Fruit fly (Drosophila melanogaster) whole organism, embryonic: ENCODE results near the gene CG10208.

ENCODE experiments used
- Ada2b ChIP-seq: fragments of 200-800 bp; sonication (Bioruptor generic); IDR thresholded peaks from 2 replicates; pipeline ENCODE4 v1.3.6; 2022; ENCODE audit warnings: missing biosample characterization, missing genetic modification characterization
- Bgb ChIP-seq: fragments of 200-800 bp; sonication (Bioruptor generic); IDR thresholded peaks from 2 replicates; pipeline ENCODE4 v1.3.6; 2022; ENCODE audit warnings: missing biosample characterization, missing genetic modification characterization; ENCODE audit not compliant: partially characterized antibody
- CG10274 ChIP-seq: fragments of 200-800 bp; sonication (Bioruptor generic); optimal IDR thresholded peaks from 3 replicates; lab custom pipeline; 2017; ENCODE audit warnings: missing biosample characterization, mild to moderate bottlenecking, missing genetic modification characterization
- CG11247 ChIP-seq: fragments of 200-800 bp; sonication (Bioruptor generic); IDR thresholded peaks from 2 replicates; pipeline ENCODE4 v1.3.6; 2022; ENCODE audit warnings: missing biosample characterization, missing genetic modification characterization
- CG12744 ChIP-seq: fragments of 200-800 bp; sonication (Bioruptor generic); optimal IDR thresholded peaks from 2 replicates; lab custom pipeline; 2016; ENCODE audit warnings: missing biosample characterization, missing genetic modification characterization
- CG13424 ChIP-seq: fragments of 200-800 bp; sonication (Bioruptor generic); optimal IDR thresholded peaks from 2 replicates; lab custom pipeline; 2019; ENCODE audit warnings: missing biosample characterization, mild to moderate bottlenecking, missing genetic modification characterization, moderate library complexity
- CG15601 ChIP-seq: fragments of 200-800 bp; sonication (Bioruptor generic); optimal IDR thresholded peaks from 3 replicates; lab custom pipeline; 2019; ENCODE audit warnings: missing biosample characterization, mild to moderate bottlenecking, missing genetic modification characterization, moderate library complexity
- CG17328 ChIP-seq: fragments of 200-800 bp; sonication (Bioruptor generic); IDR thresholded peaks from 2 replicates; pipeline ENCODE4 v1.3.6; 2022; ENCODE audit warnings: missing biosample characterization, missing genetic modification characterization
- CG17802 ChIP-seq: fragments of 200-800 bp; sonication (Bioruptor generic); optimal IDR thresholded peaks from 2 replicates; lab custom pipeline; 2018; ENCODE audit warnings: missing biosample characterization, mild to moderate bottlenecking, missing genetic modification characterization, moderate library complexity
- CG17829 ChIP-seq: fragments of 200-800 bp; optimal IDR thresholded peaks from 2 replicates; lab custom pipeline; 2019; ENCODE audit warnings: missing biosample characterization, mild to moderate bottlenecking, missing genetic modification characterization, moderate library complexity
- CG32772 ChIP-seq: fragments of 200-800 bp; sonication (Bioruptor generic); IDR thresholded peaks from 2 replicates; pipeline ENCODE4 v1.3.6; 2022; ENCODE audit warnings: missing biosample characterization, missing genetic modification characterization
- CG34376 ChIP-seq: fragments of 200-800 bp; sonication (Bioruptor generic); optimal IDR thresholded peaks from 2 replicates; lab custom pipeline; 2018; ENCODE audit warnings: missing biosample characterization, mild to moderate bottlenecking, missing genetic modification characterization
- CG4282 ChIP-seq: fragments of 200-800 bp; sonication (Bioruptor generic); optimal IDR thresholded peaks from 2 replicates; lab custom pipeline; 2016; ENCODE audit warnings: missing biosample characterization, missing genetic modification characterization
- CG4404 ChIP-seq: fragments of 200-800 bp; sonication (Bioruptor generic); IDR thresholded peaks from 2 replicates; pipeline ENCODE4 v1.3.6; 2022; ENCODE audit warnings: missing biosample characterization, missing genetic modification characterization
- CG5953 ChIP-seq: fragments of 200-800 bp; sonication (Bioruptor generic); IDR thresholded peaks from 2 replicates; pipeline ENCODE4 v1.3.6; 2022; ENCODE audit warnings: missing biosample characterization, missing genetic modification characterization
- CG6689 ChIP-seq: fragments of 200-800 bp; sonication (Bioruptor generic); IDR thresholded peaks from 2 replicates; pipeline ENCODE4 v1.3.6; 2022; ENCODE audit warnings: missing biosample characterization, missing genetic modification characterization
- CG9932 ChIP-seq: fragments of 200-800 bp; sonication (Bioruptor generic); IDR thresholded peaks from 2 replicates; pipeline ENCODE4 v1.3.6; 2022; ENCODE audit warnings: missing biosample characterization, missing genetic modification characterization
- D19A ChIP-seq: fragments of 200-800 bp; optimal IDR thresholded peaks from 3 replicates; lab custom pipeline; 2019; ENCODE audit warnings: missing biosample characterization, mild to moderate bottlenecking, missing genetic modification characterization, moderate library complexity
- Deaf1 ChIP-seq: fragments of 200-800 bp; optimal IDR thresholded peaks from 3 replicates; lab custom pipeline; 2019; ENCODE audit warnings: missing biosample characterization, mild to moderate bottlenecking, missing genetic modification characterization, moderate library complexity
- Hey ChIP-seq: fragments of 200-800 bp; sonication (Bioruptor generic); optimal IDR thresholded peaks from 3 replicates; lab custom pipeline; 2018; ENCODE audit warnings: missing biosample characterization, mild to moderate bottlenecking, missing genetic modification characterization
- HmgZ ChIP-seq: fragments of 200-800 bp; sonication (Bioruptor generic); optimal IDR thresholded peaks from 2 replicates; lab custom pipeline; 2018; ENCODE audit warnings: missing biosample characterization, mild to moderate bottlenecking, missing genetic modification characterization
- Hr78 ChIP-seq, 2 experiments: fragments of 200-800 bp in 1 of 2; fragments of >200 bp in 1 of 2; sonication (Bioruptor generic) in 1 of 2; optimal IDR thresholded peaks; 2 replicates each; lab custom pipeline; 2017 to 2019; ENCODE audit warnings: missing biosample characterization in 2 of 2, missing genetic modification characterization in 2 of 2, mild to moderate bottlenecking in 1 of 2, moderate library complexity in 1 of 2
- Ptx1 ChIP-seq: fragments of 200-800 bp; sonication (Bioruptor generic); IDR thresholded peaks from 2 replicates; pipeline ENCODE4 v1.3.6; 2022; ENCODE audit warnings: missing biosample characterization, missing genetic modification characterization
- Sry-β ChIP-seq: fragments of 200-800 bp; sonication (Bioruptor generic); optimal IDR thresholded peaks from 2 replicates; lab custom pipeline; 2018; ENCODE audit warnings: missing biosample characterization, mild to moderate bottlenecking, missing genetic modification characterization, moderate library complexity
- abd-A ChIP-seq: fragments of 200-800 bp; sonication (Bioruptor generic); optimal IDR thresholded peaks from 3 replicates; lab custom pipeline; 2019; ENCODE audit warnings: missing biosample characterization, mild to moderate bottlenecking, missing genetic modification characterization, moderate library complexity
- ato ChIP-seq: fragments of 200-800 bp; sonication (Bioruptor generic); IDR thresholded peaks from 2 replicates; pipeline ENCODE4 v1.3.6; 2022; ENCODE audit warnings: missing biosample characterization, missing genetic modification characterization; ENCODE audit not compliant: partially characterized antibody
- bab2 ChIP-seq: fragments of 200-800 bp; sonication (Bioruptor generic); optimal IDR thresholded peaks from 2 replicates; lab custom pipeline; 2016; ENCODE audit warnings: missing biosample characterization, missing genetic modification characterization
- bsh ChIP-seq, 2 experiments: fragments of 200-800 bp; sonication (Bioruptor generic); optimal IDR thresholded peaks; 2 replicates each; lab custom pipeline; 2017 to 2018; ENCODE audit warnings: mild to moderate bottlenecking in 2 of 2, missing biosample characterization in 2 of 2, missing genetic modification characterization in 2 of 2, moderate library complexity in 1 of 2
- cad ChIP-seq: fragments of >200 bp; optimal IDR thresholded peaks from 2 replicates; lab custom pipeline; 2017; ENCODE audit warnings: missing biosample characterization, missing genetic modification characterization
- chm ChIP-seq: fragments of 200-800 bp; sonication (Bioruptor generic); IDR thresholded peaks from 2 replicates; pipeline ENCODE4 v1.3.6; 2022; ENCODE audit warnings: missing biosample characterization, missing genetic modification characterization
- crol ChIP-seq: fragments of 200-800 bp; sonication (Bioruptor generic); IDR thresholded peaks from 2 replicates; pipeline ENCODE4 v1.3.6; 2022; ENCODE audit warnings: missing biosample characterization, missing genetic modification characterization
- dimm ChIP-seq: fragments of 200-800 bp; sonication (Bioruptor generic); IDR thresholded peaks from 2 replicates; pipeline ENCODE4 v1.3.6; 2022; ENCODE audit warnings: missing biosample characterization, missing genetic modification characterization
- disco-r ChIP-seq: fragments of 200-800 bp; sonication (Bioruptor generic); optimal IDR thresholded peaks from 2 replicates; lab custom pipeline; 2016; ENCODE audit warnings: missing biosample characterization, missing genetic modification characterization
- dmrt11E ChIP-seq: fragments of 200-800 bp; sonication (Bioruptor generic); optimal IDR thresholded peaks from 3 replicates; lab custom pipeline; 2018; ENCODE audit warnings: missing biosample characterization, mild to moderate bottlenecking, missing genetic modification characterization, moderate library complexity
- dmrt99B ChIP-seq: fragments of 200-800 bp; sonication (Bioruptor generic); optimal IDR thresholded peaks from 2 replicates; lab custom pipeline; 2018; ENCODE audit warnings: missing biosample characterization, mild to moderate bottlenecking, missing genetic modification characterization, moderate library complexity
- eyg ChIP-seq: fragments of 200-800 bp; sonication (Bioruptor generic); optimal IDR thresholded peaks from 3 replicates; lab custom pipeline; 2016; ENCODE audit warnings: missing biosample characterization, missing genetic modification characterization
- kah ChIP-seq: fragments of 200-800 bp; sonication (Bioruptor generic); optimal IDR thresholded peaks from 2 replicates; lab custom pipeline; 2018; ENCODE audit warnings: missing biosample characterization, mild to moderate bottlenecking, missing genetic modification characterization
- mirr ChIP-seq: fragments of 200-800 bp; sonication (Bioruptor generic); optimal IDR thresholded peaks from 3 replicates; lab custom pipeline; 2018; ENCODE audit warnings: missing biosample characterization, mild to moderate bottlenecking, missing genetic modification characterization
- nerfin-1 ChIP-seq: fragments of 200-800 bp; sonication (Bioruptor generic); optimal IDR thresholded peaks from 3 replicates; lab custom pipeline; 2019; ENCODE audit warnings: missing biosample characterization, mild to moderate bottlenecking, missing genetic modification characterization, moderate library complexity
- nom ChIP-seq: fragments of 200-800 bp; sonication (Bioruptor generic); optimal IDR thresholded peaks from 2 replicates; lab custom pipeline; 2017; ENCODE audit warnings: missing biosample characterization, missing genetic modification characterization, mild to moderate bottlenecking, moderate library complexity, missing genetic modification reagents
- pros ChIP-seq: fragments of 200-800 bp; sonication (Bioruptor generic); optimal IDR thresholded peaks from 3 replicates; lab custom pipeline; 2019; ENCODE audit warnings: missing biosample characterization, mild to moderate bottlenecking, missing genetic modification characterization, moderate library complexity
- sc ChIP-seq, 3 experiments: fragments of >200 bp in 2 of 3; fragments of 200-800 bp in 1 of 3; sonication (Bioruptor generic) in 1 of 3; optimal IDR thresholded peaks; 2 replicates in 2 of 3; 3 replicates in 1 of 3; lab custom pipeline; 2017; ENCODE audit warnings: mild to moderate bottlenecking in 1 of 3, missing biosample characterization in 1 of 3, missing genetic modification characterization in 1 of 3, missing genetic modification reagents in 1 of 3
- shn ChIP-seq: fragments of 200-800 bp; sonication (Bioruptor generic); optimal IDR thresholded peaks from 3 replicates; lab custom pipeline; 2016; ENCODE audit warnings: missing biosample characterization, missing genetic modification characterization
- sr ChIP-seq: fragments of 200-800 bp; sonication (Bioruptor generic); IDR thresholded peaks from 3 replicates; pipeline ENCODE4 v1.3.6; 2022; ENCODE audit warnings: missing biosample characterization, missing genetic modification characterization
- ttk ChIP-seq: fragments of 200-800 bp; sonication (Bioruptor generic); IDR thresholded peaks from 2 replicates; pipeline ENCODE4 v2.1.2; 2022; ENCODE audit warnings: missing biosample characterization, missing genetic modification characterization
- vnd ChIP-seq: fragments of 200-800 bp; sonication (Bioruptor generic); IDR thresholded peaks from 3 replicates; pipeline ENCODE4 v1.3.6; 2022; ENCODE audit warnings: missing biosample characterization, missing genetic modification characterization; ENCODE audit not compliant: partially characterized antibody
- wor ChIP-seq: fragments of 200-800 bp; sonication (Bioruptor generic); IDR thresholded peaks from 2 replicates; pipeline ENCODE4 v1.3.6; 2022; ENCODE audit warnings: missing biosample characterization, missing genetic modification characterization

Gene CG10208

dm6 chr3R:23730472-23730801 is 43.5 kb downstream of the CG10208 start (continued):
- no peak for TF ChIP-seq shn (GFP tag; lab: Kevin White, UChicago)
- TF ChIP-seq wor (GFP tag; lab: Robert Waterston, UW), result no peak
- peak; percentile 63 for TF ChIP-seq kah (GFP tag; lab: Kevin White, UChicago)
- no peak for TF ChIP-seq vnd (GFP tag; lab: Robert Waterston, UW)
- TF ChIP-seq Sry-β, result no peak
- TF ChIP-seq Ptx1, result no peak
- TF ChIP-seq Deaf1 (tag; lab: Kevin White, UChicago), result no peak
- no peak for TF ChIP-seq nerfin-1 (tag; lab: Kevin White, UChicago)
- TF ChIP-seq, all 482 proteins: peak for 5

dm6 chr3R:23729632-23730471 is 44.1 kb downstream of the CG10208 start:
- TF ChIP-seq disco-r (GFP tag; lab: Kevin White, UChicago) (no peak), CG6689 (GFP tag; lab: Robert Waterston, UW) (no peak), CG4282 (no peak), CG17802 (tag; lab: Kevin White, UChicago) (no peak), CG9932 (GFP tag; lab: Robert Waterston, UW) (0 out of 2 replicates have a peak, but pooled peaks have one; percentile 12), eyg (no peak), CG32772 (GFP tag; lab: Robert Waterston, UW) (no peak), HmgZ (tag; lab: Kevin White, UChicago) (peak; percentile 36), bsh (GFP tag; optimal IDR thresholded peaks at IDR 0.05; lab: Kevin White, UChicago) (no peak), Ada2b (GFP tag; lab: Robert Waterston, UW) (no peak), nom (GFP tag; lab: Kevin White, UChicago) (peak; percentile 61), ato (GFP tag; lab: Robert Waterston, UW) (peak; percentile 57; the same call in 1 of the 2 replicates), sr (0 out of 3 replicates have a peak, but pooled peaks have one; percentile 36), crol (GFP tag; lab: Robert Waterston, UW) (peak; percentile 36; the same call in 1 of the 2 replicates), Hey (tag; lab: Kevin White, UChicago) (no peak), bab2 (GFP tag; lab: Kevin White, UChicago) (no peak), Bgb (GFP tag; lab: Robert Waterston, UW) (peak; percentile 79), dmrt11E (no peak), CG13424 (tag; lab: Kevin White, UChicago) (peak; percentile 17), mirr (GFP tag; lab: Kevin White, UChicago) (peak; percentile 70), CG4404 (GFP tag; lab: Robert Waterston, UW) (no peak), CG17328 (GFP tag; lab: Robert Waterston, UW) (0 out of 2 replicates have a peak, but pooled peaks have one; percentile 28), CG34376 (GFP tag; lab: Kevin White, UChicago) (peak; percentile 96), D19A (tag; lab: Kevin White, UChicago) (peak; percentile 19), CG5953 (GFP tag; lab: Robert Waterston, UW) (0 out of 2 replicates have a peak, but pooled peaks have one; percentile 34), abd-A (tag; lab: Kevin White, UChicago) (peak; percentile 24), CG10274 (GFP tag; lab: Kevin White, UChicago) (no peak), cad (GFP tag; lab: Kevin White, UChicago) (peak; percentile 5), CG15601 (tag; lab: Kevin White, UChicago) (peak; percentile 36), CG12744 (GFP tag; lab: Kevin White, UChicago) (peak; percentile 7), chm (GFP tag; lab: Robert Waterston, UW) (peak; percentile 79), CG17829 (peak; percentile 9), sc (optimal IDR thresholded peaks at IDR 0.05; lab: Kevin White, UChicago) (no peak), sc (GFP tag; optimal IDR thresholded peaks at IDR 0.05; lab: Kevin White, UChicago) (no peak), CG11247 (GFP tag; lab: Robert Waterston, UW) (no peak), Hr78 (GFP tag; optimal IDR thresholded peaks at IDR 0.05; lab: Kevin White, UChicago) (peak in 1 of 2 experiments; percentile 30), dimm (GFP tag; lab: Robert Waterston, UW) (no peak), ttk (GFP tag; lab: Robert Waterston, UW) (peak; percentile 53; the same call in 1 of the 2 replicates), pros (GFP tag; lab: Kevin White, UChicago) (peak; percentile 89), dmrt99B (tag; lab: Kevin White, UChicago) (peak; percentile 19)
